Worm (Caenorhabditis elegans): Measurements from ENCODE around the gene sul-1.

Gene sul-1

DNA sequence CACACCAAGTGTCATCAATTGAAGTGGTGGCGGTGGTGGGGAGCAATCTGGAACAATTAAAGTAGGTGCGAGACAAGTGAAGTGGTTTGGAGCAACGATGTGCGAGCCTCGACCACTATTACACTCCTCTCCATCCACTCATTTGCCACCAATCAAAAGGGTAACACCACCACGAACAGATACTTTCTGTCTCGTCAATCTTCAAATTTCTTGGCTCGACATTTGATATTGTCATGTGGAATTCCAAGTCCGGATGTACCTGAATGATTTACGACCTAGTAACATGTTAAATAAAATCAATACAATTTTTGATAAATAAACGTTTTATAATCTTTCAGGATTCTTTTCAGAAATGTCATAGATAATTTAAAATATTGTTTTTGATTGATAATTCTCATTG, at the start of gene sul-1:
Gene sul-1 (minus strand): TSS at position 101 of the 400 bp plus-strand sequence.
- TF ChIP-seq klf-2 (GFP tag; conservative IDR thresholded peaks at IDR 0.05) (no peak), flt-1 (GFP tag; IDR thresholded peaks at IDR 0.05) (no peak), T22C8.4 (GFP tag; IDR thresholded peaks at IDR 0.05) (no peak), cog-1 (tag; optimal IDR thresholded peaks at IDR 0.05) (no peak), ztf-29 (GFP tag; IDR thresholded peaks at IDR 0.05) (no peak)

DNA sequence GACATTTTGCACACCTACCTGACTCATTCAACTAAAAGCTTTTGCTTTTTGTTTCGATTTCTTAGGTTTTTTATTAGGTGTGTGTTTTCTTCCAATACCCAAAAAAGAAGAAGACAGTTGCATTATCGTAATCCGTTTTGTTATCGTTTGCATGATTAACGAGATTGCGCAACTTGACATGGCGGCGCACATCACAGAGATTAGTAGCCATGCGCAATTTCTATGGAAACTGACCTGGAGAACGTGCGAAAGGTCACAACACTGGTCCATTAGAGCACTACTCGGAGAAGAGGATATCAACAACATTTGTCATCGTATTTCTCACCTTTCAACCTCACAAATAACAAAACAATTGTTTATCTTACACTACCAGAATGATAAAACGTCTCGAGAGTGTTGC, 46.1 kb upstream of the sul-1 start:
- no peak for TF ChIP-seq cog-1 (tag; optimal IDR thresholded peaks at IDR 0.05)
- no peak for TF ChIP-seq med-1 (GFP tag; optimal IDR thresholded peaks at IDR 0.05; ENCODE audit: insufficient read depth)
- no peak for TF ChIP-seq klf-2 (GFP tag; conservative IDR thresholded peaks at IDR 0.05)
- TF ChIP-seq ref-1 (GFP tag; conservative IDR thresholded peaks at IDR 0.05), result no peak
- no peak for TF ChIP-seq tab-1 (GFP tag; IDR thresholded peaks at IDR 0.05)
- no peak for TF ChIP-seq flt-1 (GFP tag; IDR thresholded peaks at IDR 0.05)
- TF ChIP-seq ztf-23 (GFP tag; IDR thresholded peaks at IDR 0.05), result no peak
- TF ChIP-seq ztf-29 (GFP tag; IDR thresholded peaks at IDR 0.05), result no peak
- no peak for TF ChIP-seq T22C8.4 (GFP tag; IDR thresholded peaks at IDR 0.05)

DNA sequence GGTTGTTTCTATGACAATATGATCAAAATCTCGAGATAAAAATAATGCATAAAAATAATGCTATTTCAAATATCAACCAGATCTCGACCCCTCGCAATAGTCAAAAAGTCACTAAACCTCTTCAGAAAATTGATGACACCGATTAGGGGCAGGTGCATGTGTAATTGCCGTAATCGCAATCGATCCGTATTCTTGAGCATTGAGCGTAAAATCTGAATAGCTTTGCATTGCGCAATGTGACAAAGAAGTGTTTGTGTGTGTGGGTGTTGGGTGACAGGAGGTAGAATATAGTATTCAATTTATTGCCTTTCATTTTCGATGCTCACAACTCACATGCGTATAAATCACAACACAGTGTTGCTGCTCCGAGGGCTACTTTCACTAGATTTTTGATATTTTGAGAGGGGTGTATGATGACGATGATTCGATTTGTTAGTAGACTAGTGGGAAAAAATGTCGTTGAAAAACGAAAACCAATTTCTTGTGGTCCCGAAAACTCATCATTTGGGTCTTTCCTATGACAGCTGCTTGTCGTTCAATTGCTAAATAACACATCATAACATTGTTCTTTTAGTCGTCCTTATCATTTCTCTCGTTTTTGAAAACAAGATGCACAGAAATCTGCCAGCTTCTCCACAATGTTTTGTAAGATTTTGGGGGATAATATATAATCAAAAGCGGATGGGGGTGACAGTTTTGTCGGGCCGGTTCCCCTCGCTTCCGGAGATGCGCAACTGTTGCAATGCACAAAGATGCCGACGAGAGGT, 45.4 kb upstream of the sul-1 start:
- TF ChIP-seq flt-1 (GFP tag; IDR thresholded peaks at IDR 0.05) (no peak), ztf-23 (GFP tag; IDR thresholded peaks at IDR 0.05) (no peak), klf-2 (GFP tag; conservative IDR thresholded peaks at IDR 0.05) (no peak), med-1 (GFP tag; optimal IDR thresholded peaks at IDR 0.05; ENCODE audit: insufficient read depth) (no peak), tab-1 (GFP tag; IDR thresholded peaks at IDR 0.05) (no peak), T22C8.4 (GFP tag; IDR thresholded peaks at IDR 0.05) (no peak), cog-1 (tag; optimal IDR thresholded peaks at IDR 0.05) (no peak), ref-1 (GFP tag; conservative IDR thresholded peaks at IDR 0.05) (no peak), ztf-29 (GFP tag; IDR thresholded peaks at IDR 0.05) (no peak)

DNA sequence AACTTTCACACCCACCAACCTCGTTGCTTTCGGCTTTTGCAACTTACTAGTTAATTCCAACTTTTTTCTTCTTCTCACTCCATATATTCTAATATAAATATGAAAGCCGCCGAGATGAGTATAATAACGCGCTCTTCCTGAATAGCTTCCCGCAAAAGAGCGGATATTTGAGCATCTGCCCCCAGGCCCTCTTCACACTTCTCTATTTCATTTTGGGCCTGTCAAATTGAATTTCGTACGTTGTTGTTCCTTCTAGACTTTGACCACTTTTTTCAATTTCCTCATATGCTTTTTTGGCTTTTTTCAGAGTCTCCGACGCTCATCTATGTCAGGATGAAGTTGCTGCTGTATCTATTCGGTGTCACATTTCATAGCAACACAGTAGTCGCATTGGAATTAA, 44.3 kb upstream of the sul-1 start, which contains the start of gene ddr-2:
Gene ddr-2 (plus strand): TSS at position 301 of the 400 bp plus-strand sequence.
- TF ChIP-seq ref-1 (GFP tag; conservative IDR thresholded peaks at IDR 0.05) (no peak), tab-1 (GFP tag; IDR thresholded peaks at IDR 0.05) (no peak), ztf-29 (GFP tag; IDR thresholded peaks at IDR 0.05) (no peak), T22C8.4 (GFP tag; IDR thresholded peaks at IDR 0.05) (no peak), flt-1 (GFP tag; IDR thresholded peaks at IDR 0.05) (no peak), klf-2 (GFP tag; conservative IDR thresholded peaks at IDR 0.05) (no peak), ztf-23 (GFP tag; IDR thresholded peaks at IDR 0.05) (no peak), cog-1 (tag; optimal IDR thresholded peaks at IDR 0.05) (no peak), med-1 (GFP tag; optimal IDR thresholded peaks at IDR 0.05; ENCODE audit: insufficient read depth) (no peak)

DNA sequence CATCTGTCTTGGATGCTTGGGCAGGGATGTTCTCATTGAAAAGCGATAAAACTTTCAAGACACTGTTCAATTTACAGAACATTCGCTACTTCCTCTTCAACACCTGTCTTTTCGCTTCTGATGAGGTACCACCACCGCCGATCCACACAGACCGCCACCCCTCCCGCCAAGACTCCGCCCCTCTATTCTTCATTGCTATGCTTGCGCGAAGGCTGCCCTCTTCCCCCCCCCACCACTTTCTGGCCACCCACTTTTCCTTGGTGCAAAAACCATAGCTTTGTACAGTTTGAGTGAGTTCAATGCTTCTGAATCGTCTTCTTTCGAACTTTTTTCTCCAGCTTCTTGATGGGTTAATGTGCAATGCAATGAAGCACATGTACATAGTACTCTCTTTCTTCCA, 43.2 kb upstream of the sul-1 start:
- TF ChIP-seq cog-1 (tag; optimal IDR thresholded peaks at IDR 0.05) (no peak), klf-2 (GFP tag; conservative IDR thresholded peaks at IDR 0.05) (no peak), flt-1 (GFP tag; IDR thresholded peaks at IDR 0.05) (peak; percentile 64), tab-1 (GFP tag; IDR thresholded peaks at IDR 0.05) (no peak), med-1 (GFP tag; optimal IDR thresholded peaks at IDR 0.05; ENCODE audit: insufficient read depth) (no peak), ref-1 (GFP tag; conservative IDR thresholded peaks at IDR 0.05) (no peak), ztf-29 (GFP tag; IDR thresholded peaks at IDR 0.05) (no peak)

DNA sequence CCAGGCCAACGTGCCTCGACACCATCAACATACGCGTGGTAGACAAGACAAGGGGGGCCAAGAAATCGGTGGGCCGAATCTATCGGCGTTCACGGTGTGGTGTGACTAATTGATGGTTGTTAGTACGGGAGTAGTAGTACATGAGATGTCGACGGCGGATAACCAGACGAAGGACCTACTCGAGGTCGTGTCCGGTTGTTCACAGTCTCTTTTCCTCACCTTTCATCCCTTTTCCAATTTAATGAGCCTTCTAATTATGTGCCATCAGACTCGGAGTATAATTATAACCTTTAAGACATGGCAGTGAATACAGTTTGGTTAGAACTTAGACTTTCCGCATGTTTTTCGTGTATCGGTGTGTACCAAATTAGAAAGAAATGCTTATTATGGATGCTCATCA, 40.0 kb upstream of the sul-1 start:
- TF ChIP-seq tab-1 (GFP tag; IDR thresholded peaks at IDR 0.05) (no peak), ref-1 (GFP tag; conservative IDR thresholded peaks at IDR 0.05) (no peak), klf-2 (GFP tag; conservative IDR thresholded peaks at IDR 0.05) (no peak), ztf-23 (GFP tag; IDR thresholded peaks at IDR 0.05) (no peak), ztf-29 (GFP tag; IDR thresholded peaks at IDR 0.05) (no peak), flt-1 (GFP tag; IDR thresholded peaks at IDR 0.05) (no peak), cog-1 (tag; optimal IDR thresholded peaks at IDR 0.05) (no peak), T22C8.4 (GFP tag; IDR thresholded peaks at IDR 0.05) (no peak), med-1 (GFP tag; optimal IDR thresholded peaks at IDR 0.05; ENCODE audit: insufficient read depth) (no peak)

DNA sequence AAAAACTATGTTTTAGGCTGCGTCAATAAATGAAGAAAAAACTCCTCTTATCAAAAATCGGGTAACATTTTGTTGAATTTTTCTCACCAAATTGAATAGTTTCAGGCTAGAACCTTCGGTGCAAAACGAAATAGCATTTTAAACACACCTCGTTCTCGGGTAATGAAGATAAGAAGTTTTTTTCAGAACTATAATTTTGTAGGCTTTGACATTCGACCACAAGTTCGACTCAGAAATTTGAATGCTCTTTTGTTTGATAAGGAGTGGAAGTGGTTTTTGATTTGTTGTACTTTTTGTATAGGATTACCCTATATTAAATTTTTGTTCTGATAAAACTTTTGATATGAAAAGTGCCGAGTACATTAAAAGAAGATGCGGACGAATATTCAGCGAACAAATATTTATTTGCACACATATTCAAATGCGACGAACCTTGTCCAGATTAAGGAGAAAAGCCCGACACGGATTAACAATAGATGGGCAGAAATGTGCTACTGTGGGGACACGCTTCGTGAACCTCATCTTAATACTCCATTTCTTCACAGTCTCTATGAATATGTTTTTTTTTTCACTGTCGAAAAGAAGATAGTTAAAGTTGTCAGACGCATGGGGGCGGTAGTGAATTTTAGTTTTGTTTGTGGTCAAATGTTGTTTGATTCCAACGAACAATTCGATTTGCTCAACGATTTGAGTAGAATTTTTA, 36.0 kb upstream of the sul-1 start:
- no peak for TF ChIP-seq ztf-29 (GFP tag; IDR thresholded peaks at IDR 0.05)
- no peak for TF ChIP-seq ztf-23 (GFP tag; IDR thresholded peaks at IDR 0.05)
- TF ChIP-seq klf-2 (GFP tag; conservative IDR thresholded peaks at IDR 0.05), result no peak
- no peak for TF ChIP-seq ref-1 (GFP tag; conservative IDR thresholded peaks at IDR 0.05)
- TF ChIP-seq T22C8.4 (GFP tag; IDR thresholded peaks at IDR 0.05), result no peak
- TF ChIP-seq tab-1 (GFP tag; IDR thresholded peaks at IDR 0.05), result no peak
- TF ChIP-seq med-1 (GFP tag; optimal IDR thresholded peaks at IDR 0.05; ENCODE audit: insufficient read depth), result no peak
- TF ChIP-seq cog-1 (tag; optimal IDR thresholded peaks at IDR 0.05), result no peak
- no peak for TF ChIP-seq flt-1 (GFP tag; IDR thresholded peaks at IDR 0.05)

DNA sequence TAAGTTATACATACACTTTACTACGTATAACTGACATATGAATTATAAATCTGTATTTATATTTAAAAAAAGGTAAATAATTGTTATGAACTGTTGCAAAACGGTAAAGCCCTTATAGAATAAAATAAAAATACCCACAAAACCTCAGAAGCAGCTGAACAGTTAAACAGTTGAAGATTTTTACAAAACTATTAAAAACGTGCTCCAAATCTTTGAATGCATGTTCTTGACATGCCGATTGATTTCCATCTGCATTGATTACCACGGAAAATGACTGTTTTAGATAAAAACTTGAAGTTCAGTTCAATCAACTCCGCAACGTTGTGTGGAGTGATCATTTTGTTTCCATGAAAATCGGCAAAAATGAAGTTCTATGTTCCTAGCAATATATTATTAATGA, 33.4 kb upstream of the sul-1 start, which contains the start of gene F11D5.7:
Gene F11D5.7 (plus strand): TSS at position 301 of the 400 bp plus-strand sequence.
- TF ChIP-seq cog-1 (tag; optimal IDR thresholded peaks at IDR 0.05) (no peak), ztf-23 (GFP tag; IDR thresholded peaks at IDR 0.05) (no peak), T22C8.4 (GFP tag; IDR thresholded peaks at IDR 0.05) (no peak), flt-1 (GFP tag; IDR thresholded peaks at IDR 0.05) (no peak), klf-2 (GFP tag; conservative IDR thresholded peaks at IDR 0.05) (no peak), tab-1 (GFP tag; IDR thresholded peaks at IDR 0.05) (no peak), ztf-29 (GFP tag; IDR thresholded peaks at IDR 0.05) (no peak), ref-1 (GFP tag; conservative IDR thresholded peaks at IDR 0.05) (no peak), med-1 (GFP tag; optimal IDR thresholded peaks at IDR 0.05; ENCODE audit: insufficient read depth) (no peak)

DNA sequence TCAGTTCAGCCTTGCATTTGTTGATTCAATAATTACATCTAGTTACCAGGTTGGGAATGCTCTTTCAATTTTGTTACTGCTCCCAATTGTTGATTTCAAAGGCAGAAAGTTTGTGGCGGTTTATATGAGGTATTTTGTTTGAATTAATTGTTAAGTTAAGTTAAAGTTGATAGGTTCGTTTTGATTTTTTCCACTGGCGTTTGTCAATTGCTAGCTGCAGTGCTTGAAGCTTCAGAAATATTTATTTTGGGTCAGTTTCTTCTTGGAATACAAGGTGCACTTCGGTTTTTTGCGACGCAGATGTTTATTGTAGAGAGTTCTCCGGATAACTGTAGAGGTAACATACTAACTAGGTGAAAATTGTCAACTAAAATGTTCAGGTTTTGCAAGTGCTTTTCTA, 31.1 kb upstream of the sul-1 start, which contains the start of gene F11D5.5:
Gene F11D5.5 (plus strand): TSS at position 301 of the 400 bp plus-strand sequence.
- TF ChIP-seq ref-1 (GFP tag; conservative IDR thresholded peaks at IDR 0.05) (no peak), klf-2 (GFP tag; conservative IDR thresholded peaks at IDR 0.05) (no peak), T22C8.4 (GFP tag; IDR thresholded peaks at IDR 0.05) (no peak), cog-1 (tag; optimal IDR thresholded peaks at IDR 0.05) (no peak), flt-1 (GFP tag; IDR thresholded peaks at IDR 0.05) (no peak), med-1 (GFP tag; optimal IDR thresholded peaks at IDR 0.05; ENCODE audit: insufficient read depth) (no peak), tab-1 (GFP tag; IDR thresholded peaks at IDR 0.05) (no peak), ztf-23 (GFP tag; IDR thresholded peaks at IDR 0.05) (no peak), ztf-29 (GFP tag; IDR thresholded peaks at IDR 0.05) (no peak)

All from whole organism, midembryonic.